Worm (Caenorhabditis elegans) whole organism, L3 larva: ENCODE results near the gene glr-4.

ENCODE experiments used
- ama-1 ChIP-seq: fragments of 150-350 bp; optimal IDR thresholded peaks from 2 replicates; lab custom pipeline; 2018
- jun-1 ChIP-seq: fragments of 150-350 bp; optimal IDR thresholded peaks from 2 replicates; lab custom pipeline; 2014; ENCODE audit warnings: missing biosample characterization, missing genetic modification reagents, missing genetic modification characterization
- lin-15B ChIP-seq: fragments of 150-350 bp; optimal IDR thresholded peaks from 2 replicates; lab custom pipeline; 2014; ENCODE audit warnings: missing biosample characterization, missing genetic modification characterization
- nhr-25 ChIP-seq: sonication (generic microtip); optimal IDR thresholded peaks from 2 replicates; lab custom pipeline; 2017; ENCODE audit warnings: missing biosample characterization, missing genetic modification characterization
- nhr-43 ChIP-seq: sonication (generic microtip); optimal IDR thresholded peaks from 2 replicates; lab custom pipeline; 2016; ENCODE audit warnings: mild to moderate bottlenecking, missing genetic modification characterization, missing compliant biosample characterization; ENCODE audit not compliant: poor library complexity, severe bottlenecking
- nhr-76 ChIP-seq: fragments of 150-350 bp; sonication (generic microtip); optimal IDR thresholded peaks from 5 replicates; lab custom pipeline; 2014; ENCODE audit warnings: missing biosample characterization, missing genetic modification characterization
- pha-4 ChIP-seq: fragments of 150-350 bp; optimal IDR thresholded peaks from 2 replicates; lab custom pipeline; 2014; ENCODE audit warnings: missing biosample characterization, missing genetic modification reagents, missing genetic modification characterization
- skn-1 ChIP-seq: fragments of 150-350 bp; optimal IDR thresholded peaks from 2 replicates; lab custom pipeline; 2014; ENCODE audit warnings: missing biosample characterization, missing genetic modification characterization
- tbx-2 ChIP-seq: sonication (generic microtip); optimal IDR thresholded peaks from 2 replicates; lab custom pipeline; 2016; ENCODE audit warnings: mild to moderate bottlenecking, missing genetic modification characterization, missing compliant biosample characterization
- unc-62 ChIP-seq: fragments of 150-350 bp; sonication (generic microtip); optimal IDR thresholded peaks from 4 replicates; lab custom pipeline; 2014; ENCODE audit warnings: missing biosample characterization, missing genetic modification reagents, missing genetic modification characterization
- zag-1 ChIP-seq: fragments of 150-350 bp; optimal IDR thresholded peaks from 2 replicates; lab custom pipeline; 2014; ENCODE audit warnings: missing biosample characterization, missing genetic modification characterization
- ztf-11 ChIP-seq: fragments of 150-350 bp; optimal IDR thresholded peaks from 2 replicates; lab custom pipeline; 2014; ENCODE audit warnings: missing biosample characterization, missing genetic modification characterization

ce11 chrII:7806872-7807271 is 12.8 kb upstream of the glr-4 start:
- no peak for TF ChIP-seq jun-1 (tag; lab: Kevin White, UChicago)
- no peak for TF ChIP-seq zag-1 (tag; lab: Kevin White, UChicago)
- TF ChIP-seq ama-1 (lab: Kevin White, UChicago): no peak
- no peak for TF ChIP-seq lin-15B
- TF ChIP-seq nhr-25 (tag; lab: Kevin White, UChicago): peak; percentile 82
- no peak for TF ChIP-seq skn-1 (tag; lab: Kevin White, UChicago)
- no peak for TF ChIP-seq tbx-2
- no peak for TF ChIP-seq unc-62 (GFP tag; lab: Kevin White, UChicago)
- no peak for TF ChIP-seq nhr-43 (tag; lab: Kevin White, UChicago)
- TF ChIP-seq pha-4 (tag; lab: Kevin White, UChicago): no peak
- TF ChIP-seq nhr-76 (tag; lab: Kevin White, UChicago): no peak
- TF ChIP-seq ztf-11: no peak
